Fruit fly (Drosophila melanogaster) whole organism, embryonic: ENCODE results near the gene Abca3.

Experiments
- Awh ChIP-seq: fragments of 200-800 bp; sonication (Bioruptor generic); IDR thresholded peaks from 2 replicates; pipeline ENCODE4, ENCODE4 v1.3.6; 2022; ENCODE audit warnings: missing biosample characterization, missing genetic modification characterization
- Blimp-1 ChIP-seq: fragments of 200-800 bp; sonication (Bioruptor generic); optimal IDR thresholded peaks from 3 replicates; lab custom pipeline; 2018; ENCODE audit warnings: missing biosample characterization, missing genetic modification characterization, mild to moderate bottlenecking, moderate library complexity, missing genetic modification reagents
- BtbVII ChIP-seq: fragments of 200-800 bp; sonication (Bioruptor generic); optimal IDR thresholded peaks from 3 replicates; lab custom pipeline; 2017; ENCODE audit warnings: missing biosample characterization, mild to moderate bottlenecking, missing genetic modification characterization
- CG11560 ChIP-seq: fragments of 200-800 bp; sonication (Bioruptor generic); IDR thresholded peaks from 3 replicates; pipeline ENCODE4 v1.3.6; 2022; ENCODE audit warnings: missing biosample characterization, missing genetic modification characterization
- CG12071 ChIP-seq: fragments of 200-800 bp; sonication (Bioruptor generic); optimal IDR thresholded peaks from 3 replicates; lab custom pipeline; 2018; ENCODE audit warnings: missing biosample characterization, mild to moderate bottlenecking, missing genetic modification characterization
- CG14014 ChIP-seq: fragments of 200-800 bp; sonication (Bioruptor generic); IDR thresholded peaks from 2 replicates; pipeline ENCODE4 v1.3.6; 2022; ENCODE audit warnings: missing biosample characterization, missing genetic modification characterization
- CG14050 ChIP-seq: fragments of 200-800 bp; sonication (Bioruptor generic); IDR thresholded peaks from 3 replicates; pipeline ENCODE4 v1.3.6; 2022; ENCODE audit warnings: missing biosample characterization, missing genetic modification characterization
- CG14441 ChIP-seq: fragments of 200-800 bp; sonication (Bioruptor generic); IDR thresholded peaks from 2 replicates; pipeline ENCODE4 v1.3.6; 2022; ENCODE audit warnings: missing biosample characterization, missing genetic modification characterization
- CG15696 ChIP-seq: fragments of 200-800 bp; sonication (Bioruptor generic); optimal IDR thresholded peaks from 2 replicates; lab custom pipeline; 2019; ENCODE audit warnings: missing biosample characterization, mild to moderate bottlenecking, missing genetic modification characterization, moderate library complexity
- CG1602 ChIP-seq: fragments of 200-800 bp; sonication (Bioruptor generic); optimal IDR thresholded peaks from 3 replicates; lab custom pipeline; 2016; ENCODE audit warnings: missing biosample characterization, missing genetic modification characterization
- CG17568 ChIP-seq: fragments of 200-800 bp; sonication (Bioruptor generic); optimal IDR thresholded peaks from 2 replicates; lab custom pipeline; 2018; ENCODE audit warnings: missing biosample characterization, mild to moderate bottlenecking, missing genetic modification characterization, moderate library complexity
- CG17612 ChIP-seq: fragments of 200-800 bp; sonication (Bioruptor generic); IDR thresholded peaks from 2 replicates; pipeline ENCODE4 v1.3.6; 2022; ENCODE audit warnings: missing biosample characterization, missing genetic modification characterization
- CG17912 ChIP-seq: fragments of 200-800 bp; sonication (Bioruptor generic); optimal IDR thresholded peaks from 2 replicates; lab custom pipeline; 2018; ENCODE audit warnings: missing biosample characterization, mild to moderate bottlenecking, missing genetic modification characterization
- CG18476 ChIP-seq: fragments of 200-800 bp; sonication (Bioruptor generic); optimal IDR thresholded peaks from 2 replicates; lab custom pipeline; 2016; ENCODE audit warnings: missing biosample characterization, mild to moderate bottlenecking, missing genetic modification characterization
- CG31365 ChIP-seq: fragments of 200-800 bp; sonication (Bioruptor generic); optimal IDR thresholded peaks from 2 replicates; lab custom pipeline; 2018; ENCODE audit warnings: missing biosample characterization, mild to moderate bottlenecking, missing genetic modification characterization
- CG31388 ChIP-seq: fragments of 200-800 bp; sonication (Bioruptor generic); optimal IDR thresholded peaks from 2 replicates; lab custom pipeline; 2016; ENCODE audit warnings: missing biosample characterization, missing genetic modification characterization
- CG34376 ChIP-seq: fragments of 200-800 bp; sonication (Bioruptor generic); optimal IDR thresholded peaks from 2 replicates; lab custom pipeline; 2018; ENCODE audit warnings: missing biosample characterization, mild to moderate bottlenecking, missing genetic modification characterization
- CG4730 ChIP-seq: fragments of 200-800 bp; sonication (Bioruptor generic); IDR thresholded peaks from 2 replicates; pipeline ENCODE4 v1.3.6; 2022; ENCODE audit warnings: missing biosample characterization, missing genetic modification characterization
- CG4854 ChIP-seq: fragments of 200-800 bp; sonication (Bioruptor generic); optimal IDR thresholded peaks from 2 replicates; lab custom pipeline; 2016; ENCODE audit warnings: missing biosample characterization, missing genetic modification characterization, inconsistent platforms
- CG9876 ChIP-seq: fragments of 200-800 bp; sonication (Bioruptor generic); optimal IDR thresholded peaks from 2 replicates; lab custom pipeline; 2016; ENCODE audit warnings: missing biosample characterization, missing genetic modification characterization
- Chrac-16 ChIP-seq: fragments of 200-800 bp; sonication (Bioruptor generic); optimal IDR thresholded peaks from 3 replicates; lab custom pipeline; 2016; ENCODE audit warnings: missing biosample characterization, missing genetic modification characterization
- D19B ChIP-seq: fragments of 200-800 bp; sonication (Bioruptor generic); optimal IDR thresholded peaks from 2 replicates; lab custom pipeline; 2017; ENCODE audit warnings: missing biosample characterization, mild to moderate bottlenecking, missing genetic modification characterization
- Dip3 ChIP-seq: fragments of 200-800 bp; sonication (Bioruptor generic); optimal IDR thresholded peaks from 3 replicates; lab custom pipeline; 2016; ENCODE audit warnings: missing biosample characterization, missing genetic modification characterization
- Drgx ChIP-seq: fragments of 200-800 bp; sonication (Bioruptor generic); IDR thresholded peaks from 2 replicates; pipeline ENCODE4 v1.3.6; 2022; ENCODE audit warnings: missing biosample characterization, missing genetic modification characterization
- E2f1 ChIP-seq: fragments of 200-800 bp; sonication (Bioruptor generic); IDR thresholded peaks from 2 replicates; pipeline ENCODE4 v1.3.6; 2022; ENCODE audit warnings: missing biosample characterization, missing genetic modification characterization
- Eip74EF ChIP-seq, 2 experiments: fragments of 200-800 bp in 1 of 2; fragments of >200 bp in 1 of 2; sonication (Bioruptor generic) in 1 of 2; optimal IDR thresholded peaks; 2 replicates each; lab custom pipeline; 2017 to 2019; ENCODE audit warnings: missing biosample characterization in 2 of 2, missing genetic modification characterization in 2 of 2, mild to moderate bottlenecking in 1 of 2, moderate library complexity in 1 of 2
- Gug ChIP-seq: fragments of 200-800 bp; sonication (Bioruptor generic); IDR thresholded peaks from 4 replicates; pipeline ENCODE4 v1.3.6; 2022; ENCODE audit warnings: missing biosample characterization, missing genetic modification characterization
- HLH4C ChIP-seq: fragments of 200-800 bp; sonication (Bioruptor generic); IDR thresholded peaks from 3 replicates; pipeline ENCODE4 v1.3.6; 2022; ENCODE audit warnings: missing biosample characterization, missing genetic modification characterization; ENCODE audit not compliant: partially characterized antibody
- Mrtf ChIP-seq: fragments of 200-800 bp; sonication (Bioruptor generic); IDR thresholded peaks from 3 replicates; pipeline ENCODE4 v1.3.6; 2022; ENCODE audit warnings: missing biosample characterization, missing genetic modification characterization
- Myb ChIP-seq: fragments of 200-800 bp; sonication (Bioruptor generic); optimal IDR thresholded peaks from 2 replicates; lab custom pipeline; 2016; ENCODE audit warnings: missing biosample characterization, missing genetic modification characterization
- Nf-YB ChIP-seq: fragments of 200-800 bp; sonication (Bioruptor generic); optimal IDR thresholded peaks from 3 replicates; lab custom pipeline; 2019; ENCODE audit warnings: missing biosample characterization, mild to moderate bottlenecking, missing genetic modification characterization, moderate library complexity
- Vsx1 ChIP-seq: fragments of 200-800 bp; sonication (Bioruptor generic); optimal IDR thresholded peaks from 2 replicates; lab custom pipeline; 2017; ENCODE audit warnings: missing biosample characterization, mild to moderate bottlenecking, missing genetic modification characterization, missing genetic modification reagents
- cas ChIP-seq: fragments of 200-800 bp; sonication (Bioruptor generic); IDR thresholded peaks from 2 replicates; pipeline ENCODE4 v1.3.6; 2022; ENCODE audit warnings: missing biosample characterization, missing genetic modification characterization
- ci ChIP-seq: fragments of 200-800 bp; sonication (Bioruptor generic); IDR thresholded peaks from 3 replicates; pipeline ENCODE4 v1.3.6; 2022; ENCODE audit warnings: missing biosample characterization, missing genetic modification characterization
- emc ChIP-seq: fragments of 200-800 bp; sonication (Bioruptor generic); optimal IDR thresholded peaks from 2 replicates; lab custom pipeline; 2016; ENCODE audit warnings: missing biosample characterization, missing genetic modification characterization
- fd102C ChIP-seq: fragments of 200-800 bp; sonication (Bioruptor generic); optimal IDR thresholded peaks from 2 replicates; lab custom pipeline; 2018; ENCODE audit warnings: missing biosample characterization, mild to moderate bottlenecking, missing genetic modification characterization, moderate library complexity
- gce ChIP-seq: fragments of 200-800 bp; sonication (Bioruptor generic); IDR thresholded peaks from 3 replicates; pipeline ENCODE4 v1.3.6; 2022; ENCODE audit warnings: missing biosample characterization, missing genetic modification characterization
- grn ChIP-seq: fragments of 200-800 bp; sonication (Bioruptor generic); optimal IDR thresholded peaks from 3 replicates; lab custom pipeline; 2017; ENCODE audit warnings: missing biosample characterization, missing genetic modification characterization
- gsb ChIP-seq: fragments of 200-800 bp; sonication (Bioruptor generic); IDR thresholded peaks from 2 replicates; pipeline ENCODE4 v1.3.6; 2022; ENCODE audit warnings: missing biosample characterization, missing genetic modification characterization
- kah ChIP-seq: fragments of 200-800 bp; sonication (Bioruptor generic); optimal IDR thresholded peaks from 2 replicates; lab custom pipeline; 2018; ENCODE audit warnings: missing biosample characterization, mild to moderate bottlenecking, missing genetic modification characterization
- lbe ChIP-seq: fragments of 200-800 bp; sonication (Bioruptor generic); optimal IDR thresholded peaks from 2 replicates; lab custom pipeline; 2016; ENCODE audit warnings: missing biosample characterization, mild to moderate bottlenecking, missing genetic modification characterization
- mld ChIP-seq: fragments of 200-800 bp; sonication (Bioruptor generic); IDR thresholded peaks from 3 replicates; pipeline ENCODE4 v1.3.6; 2022; ENCODE audit warnings: missing biosample characterization, missing genetic modification characterization; ENCODE audit not compliant: partially characterized antibody
- pho ChIP-seq: fragments of 200-800 bp; sonication (Bioruptor generic); optimal IDR thresholded peaks from 2 replicates; lab custom pipeline; 2016; ENCODE audit warnings: missing biosample characterization, missing genetic modification characterization
- pnt ChIP-seq: fragments of 200-800 bp; sonication (Bioruptor generic); optimal IDR thresholded peaks from 3 replicates; lab custom pipeline; 2016; ENCODE audit warnings: missing biosample characterization, missing genetic modification characterization
- sens ChIP-seq: fragments of 200-800 bp; sonication (Bioruptor generic); peaks from one replicate; lab custom pipeline; 2016; ENCODE audit warnings: missing biosample characterization, missing genetic modification characterization
- so ChIP-seq: fragments of 200-800 bp; sonication (Bioruptor generic); IDR thresholded peaks from 3 replicates; pipeline ENCODE4 v1.3.6; 2022; ENCODE audit warnings: missing biosample characterization, missing genetic modification characterization
- tin ChIP-seq: fragments of 200-800 bp; sonication (Bioruptor generic); optimal IDR thresholded peaks from 3 replicates; lab custom pipeline; 2016; ENCODE audit warnings: missing biosample characterization, missing genetic modification characterization
- tll ChIP-seq, 2 experiments: fragments of 200-800 bp in 1 of 2; fragments of >200 bp in 1 of 2; sonication (Bioruptor generic) in 1 of 2; optimal IDR thresholded peaks; 2 replicates each; lab custom pipeline; 2017 to 2019; ENCODE audit warnings: missing biosample characterization in 2 of 2, missing genetic modification characterization in 2 of 2, mild to moderate bottlenecking in 1 of 2, moderate library complexity in 1 of 2
- tup ChIP-seq: fragments of 200-800 bp; sonication (Bioruptor generic); optimal IDR thresholded peaks from 2 replicates; lab custom pipeline; 2016; ENCODE audit warnings: missing biosample characterization, mild to moderate bottlenecking, missing genetic modification characterization, moderate library complexity
- zfh1 ChIP-seq: fragments of 200-800 bp; sonication (Bioruptor generic); IDR thresholded peaks from 3 replicates; pipeline ENCODE4 v1.3.6; 2022; ENCODE audit warnings: missing biosample characterization, missing genetic modification characterization

The Abca3 gene

DNA sequence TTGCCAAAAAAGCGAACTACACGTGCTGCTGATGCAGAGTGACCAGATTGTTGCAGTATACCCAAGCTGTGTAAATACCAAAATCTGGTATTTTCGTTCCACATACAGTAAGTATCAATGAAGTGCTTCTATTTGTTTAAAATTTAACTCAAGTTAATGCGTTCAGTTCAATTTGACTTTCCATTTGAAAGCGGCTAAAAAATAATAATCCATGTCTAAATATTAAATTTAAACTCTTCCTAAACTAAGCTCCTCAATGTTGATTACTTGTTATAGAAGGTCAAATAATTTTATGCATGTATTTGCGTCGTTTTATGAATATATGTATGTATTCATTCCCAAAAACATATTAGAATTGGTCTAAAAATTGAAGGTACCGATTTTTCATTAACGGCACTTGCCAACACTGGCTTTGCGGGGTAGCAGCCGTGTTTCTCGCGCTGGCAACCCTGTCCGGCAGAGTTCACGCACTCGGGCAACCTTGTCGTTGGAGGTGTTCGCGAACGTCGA lies 43.4 kb upstream of the Abca3 start, which contains the start of the genes peng and sol (continued):
- peak; percentile 35; the same call in 1 of the 2 replicates for TF ChIP-seq Drgx
- 0 out of 4 replicates have a peak, but pooled peaks have one; percentile 22 for TF ChIP-seq Gug (GFP tag; lab: Robert Waterston, UW)
- peak; percentile 77 for TF ChIP-seq CG1602 (GFP tag; lab: Kevin White, UChicago)
- peak; percentile 59 for TF ChIP-seq pnt (GFP tag; lab: Kevin White, UChicago)
- no peak for TF ChIP-seq mld (GFP tag; lab: Robert Waterston, UW)
- TF ChIP-seq cas (GFP tag; lab: Robert Waterston, UW), result no peak
- TF ChIP-seq kah, result no peak
- TF ChIP-seq Dip3 (GFP tag; lab: Kevin White, UChicago), result peak; percentile 76
- no peak for TF ChIP-seq tll (GFP tag; optimal IDR thresholded peaks at IDR 0.05; lab: Kevin White, UChicago)
- peak; percentile 59; the same call in 2 of the 3 replicates for TF ChIP-seq CG14050 (GFP tag; lab: Robert Waterston, UW)
- no peak for TF ChIP-seq gce (GFP tag; lab: Robert Waterston, UW)
- no peak for TF ChIP-seq Awh (GFP tag; lab: Robert Waterston, UW)
- no peak for TF ChIP-seq so (GFP tag; lab: Robert Waterston, UW)
- peak; percentile 29 for TF ChIP-seq CG4854 (GFP tag; lab: Kevin White, UChicago)
- TF ChIP-seq CG17612 (GFP tag; lab: Robert Waterston, UW), result no peak
- peak; percentile 23; the same call in 1 of the 2 replicates for TF ChIP-seq CG4730 (GFP tag; lab: Robert Waterston, UW)
- TF ChIP-seq CG18476 (GFP tag; lab: Kevin White, UChicago), result peak; percentile 69
- TF ChIP-seq zfh1 (GFP tag; lab: Robert Waterston, UW), result peak; percentile 41; the same call in 1 of the 3 replicates
- TF ChIP-seq pho (GFP tag; lab: Kevin White, UChicago), result peak; percentile 77
- 0 out of 3 replicates have a peak, but pooled peaks have one; percentile 43 for TF ChIP-seq CG11560 (tag; lab: Robert Waterston, UW)
- TF ChIP-seq HLH4C (GFP tag; lab: Robert Waterston, UW), result no peak
- peak; percentile 57 for TF ChIP-seq Blimp-1 (GFP tag; lab: Kevin White, UChicago)
- TF ChIP-seq ci, result peak; percentile 51; the same call in 1 of the 3 replicates
- peak; percentile 73 for TF ChIP-seq CG14441 (GFP tag; lab: Robert Waterston, UW)
- TF ChIP-seq D19B (GFP tag; lab: Kevin White, UChicago), result peak; percentile 42
- no peak for TF ChIP-seq emc (GFP tag; lab: Kevin White, UChicago)
- TF ChIP-seq fd102C (GFP tag; lab: Kevin White, UChicago), result no peak
- peak; percentile 45 for TF ChIP-seq CG9876 (GFP tag; lab: Kevin White, UChicago)
- TF ChIP-seq gsb (GFP tag; lab: Robert Waterston, UW), result no peak
- peak; percentile 45 for TF ChIP-seq Nf-YB
- TF ChIP-seq Eip74EF (GFP tag; optimal IDR thresholded peaks at IDR 0.05; lab: Kevin White, UChicago), result no peak
- no peak for TF ChIP-seq CG12071
- no peak for TF ChIP-seq CG17912 (GFP tag; lab: Kevin White, UChicago)
- peak; percentile 52; the same call in 1 of the 2 replicates for TF ChIP-seq CG14014
- no peak for TF ChIP-seq Vsx1 (GFP tag; lab: Kevin White, UChicago)
- peak; percentile 31 for TF ChIP-seq lbe
- TF ChIP-seq BtbVII (GFP tag; lab: Kevin White, UChicago), result peak; percentile 47
- TF ChIP-seq CG15696 (tag; lab: Kevin White, UChicago), result peak; percentile 60
- TF ChIP-seq sens (GFP tag; lab: Kevin White, UChicago), result peak; percentile 96
- peak; percentile 47 for TF ChIP-seq CG34376 (GFP tag; lab: Kevin White, UChicago)
- TF ChIP-seq tup, result no peak
- TF ChIP-seq E2f1, result peak; percentile 49; the same call in 1 of the 2 replicates
- TF ChIP-seq grn (GFP tag; lab: Kevin White, UChicago), result no peak
- TF ChIP-seq CG17568 (GFP tag; lab: Kevin White, UChicago), result no peak
- peak; percentile 52; the same call in 1 of the 3 replicates for TF ChIP-seq Mrtf
- TF ChIP-seq Myb (GFP tag; lab: Kevin White, UChicago), result peak; percentile 44
- TF ChIP-seq CG31388 (GFP tag; lab: Kevin White, UChicago), result peak; percentile 17
- peak; percentile 80 for TF ChIP-seq Chrac-16 (GFP tag; lab: Kevin White, UChicago)
- TF ChIP-seq CG31365 (tag; lab: Kevin White, UChicago), result no peak
- peak; percentile 59 for TF ChIP-seq tin
